Worm (Caenorhabditis elegans): ENCODE measurements around the gene unc-33.

DNA sequence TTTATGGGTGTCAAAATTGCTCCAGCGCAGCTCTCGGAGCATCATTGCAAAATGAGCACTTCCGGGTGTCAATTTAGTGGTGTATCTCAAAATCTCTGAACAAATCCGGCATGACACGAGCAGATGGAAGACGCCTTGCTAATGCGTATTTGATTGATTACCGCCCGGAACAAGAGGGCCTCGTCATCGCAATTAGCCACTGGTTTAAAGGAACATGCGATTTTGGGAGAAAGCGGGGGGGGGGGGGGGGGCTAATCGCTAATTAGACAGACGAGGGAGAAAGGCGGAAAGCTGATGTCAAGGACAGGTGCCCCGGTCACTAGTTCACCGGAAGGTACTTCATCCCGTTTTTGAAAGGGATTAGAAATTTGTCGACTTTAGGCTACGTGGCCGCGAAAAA is 5.0 kb downstream of the unc-33 start:
- TF ChIP-seq ZK546.5 (tag; optimal IDR thresholded peaks at IDR 0.05), result no peak
- no peak for TF ChIP-seq jun-1 (tag; optimal IDR thresholded peaks at IDR 0.05)
- TF ChIP-seq nhr-23 (tag; optimal IDR thresholded peaks at IDR 0.05), result peak; percentile 7
- TF ChIP-seq elt-1 (tag; optimal IDR thresholded peaks at IDR 0.05), result no peak
- TF ChIP-seq aly-2 (tag; optimal IDR thresholded peaks at IDR 0.05), result no peak
- no peak for TF ChIP-seq elt-3 (tag; optimal IDR thresholded peaks at IDR 0.05)
- no peak for TF ChIP-seq nhr-25 (tag; optimal IDR thresholded peaks at IDR 0.05)
